Fruit fly (Drosophila melanogaster): ENCODE data around the gene Dyro.

Gene Dyro

dm6 chr3L:11333986-11334385 is 38.3 kb upstream of the Dyro start:
- no peak for TF ChIP-seq C15 (GFP tag; IDR thresholded peaks at IDR 0.05)
- no peak for TF ChIP-seq Lhr (GFP tag; optimal IDR thresholded peaks at IDR 0.05)
- TF ChIP-seq sug (tag; optimal IDR thresholded peaks at IDR 0.05) = no peak
- peak; percentile 30 for TF ChIP-seq CG17385 (GFP tag; optimal IDR thresholded peaks at IDR 0.05)
- TF ChIP-seq fd3F (GFP tag; optimal IDR thresholded peaks at IDR 0.05) = no peak
- no peak for TF ChIP-seq tup (GFP tag; optimal IDR thresholded peaks at IDR 0.05)
- no peak for TF ChIP-seq pfk (GFP tag; optimal IDR thresholded peaks at IDR 0.05)
- TF ChIP-seq CG16779 (GFP tag; IDR thresholded peaks at IDR 0.05) = no peak
- peak; percentile 37; the same call in 1 of the 3 replicates for TF ChIP-seq croc (GFP tag; conservative IDR thresholded peaks at IDR 0.05)
- TF ChIP-seq CG12744 (GFP tag; optimal IDR thresholded peaks at IDR 0.05) = no peak
- no peak for TF ChIP-seq CG10147 (GFP tag; optimal IDR thresholded peaks at IDR 0.05)
- TF ChIP-seq Tbp (GFP tag; optimal IDR thresholded peaks at IDR 0.05) = no peak
- peak; percentile 26 for TF ChIP-seq CG1529 (GFP tag; optimal IDR thresholded peaks at IDR 0.05)
- no peak for TF ChIP-seq CG10274 (GFP tag; optimal IDR thresholded peaks at IDR 0.05)
- TF ChIP-seq Vsx1 (GFP tag; optimal IDR thresholded peaks at IDR 0.05) = no peak
- TF ChIP-seq esg (GFP tag; conservative IDR thresholded peaks at IDR 0.05) = 0 out of 2 replicates have a peak, but pooled peaks have one; percentile 16
- peak; percentile 26 for TF ChIP-seq CG18476 (GFP tag; optimal IDR thresholded peaks at IDR 0.05)
- no peak for TF ChIP-seq E2f1 (GFP tag; IDR thresholded peaks at IDR 0.05)
- peak; percentile 41 for TF ChIP-seq Chrac-16 (GFP tag; optimal IDR thresholded peaks at IDR 0.05)
- TF ChIP-seq Abd-B (GFP tag; optimal IDR thresholded peaks at IDR 0.05) = no peak
- TF ChIP-seq Adf1 (GFP tag; IDR thresholded peaks at IDR 0.05) = no peak
- no peak for TF ChIP-seq gro (GFP tag; optimal IDR thresholded peaks at IDR 0.05)
- TF ChIP-seq repo (GFP tag; optimal IDR thresholded peaks at IDR 0.05) = no peak
- TF ChIP-seq ab (GFP tag; optimal IDR thresholded peaks at IDR 0.05) = no peak
- no peak for TF ChIP-seq Dp (GFP tag; optimal IDR thresholded peaks at IDR 0.05)
- peak; percentile 34; the same call in 1 of the 2 replicates for TF ChIP-seq CG4404 (GFP tag; IDR thresholded peaks at IDR 0.05)
- peak; percentile 31 for TF ChIP-seq Sox100B (GFP tag; optimal IDR thresholded peaks at IDR 0.05)
- no peak for TF ChIP-seq luna (GFP tag; optimal IDR thresholded peaks at IDR 0.05)
- TF ChIP-seq CG13123 (GFP tag; optimal IDR thresholded peaks at IDR 0.05) = no peak
- no peak for TF ChIP-seq crp (GFP tag; optimal IDR thresholded peaks at IDR 0.05)
- TF ChIP-seq CG6272 (GFP tag; IDR thresholded peaks at IDR 0.05) = no peak
- no peak for TF ChIP-seq ERR (GFP tag; optimal IDR thresholded peaks at IDR 0.05)
- TF ChIP-seq HLH54F (GFP tag; optimal IDR thresholded peaks at IDR 0.05) = no peak
- no peak for TF ChIP-seq gfzf (GFP tag; optimal IDR thresholded peaks at IDR 0.05)
- TF ChIP-seq chinmo (GFP tag; IDR thresholded peaks at IDR 0.05; ENCODE audit: partially characterized antibody) = no peak
- no peak for TF ChIP-seq NC2β (GFP tag; optimal IDR thresholded peaks at IDR 0.05)
- no peak for TF ChIP-seq Poxn (GFP tag; IDR thresholded peaks at IDR 0.05)
- no peak for TF ChIP-seq sima (GFP tag; optimal IDR thresholded peaks at IDR 0.05)
- TF ChIP-seq CG7928 (GFP tag; optimal IDR thresholded peaks at IDR 0.05) = no peak
- TF ChIP-seq CrebB (tag; optimal IDR thresholded peaks at IDR 0.05) = no peak
- TF ChIP-seq Oli (tag; optimal IDR thresholded peaks at IDR 0.05) = peak; percentile 52
- TF ChIP-seq Rfx (GFP tag; IDR thresholded peaks at IDR 0.05) = no peak
- no peak for TF ChIP-seq Drgx (GFP tag; IDR thresholded peaks at IDR 0.05)
- peak; percentile 72 for TF ChIP-seq CG1603 (tag; optimal IDR thresholded peaks at IDR 0.05)
- TF ChIP-seq CG14667 (GFP tag; IDR thresholded peaks at IDR 0.05) = no peak
- TF ChIP-seq Fer1 (GFP tag; optimal IDR thresholded peaks at IDR 0.05) = peak; percentile 39
- TF ChIP-seq Taf1 (GFP tag; IDR thresholded peaks at IDR 0.05) = no peak
- TF ChIP-seq tna (GFP tag; IDR thresholded peaks at IDR 0.05; ENCODE audit: partially characterized antibody) = no peak
- TF ChIP-seq CG2116 (GFP tag; optimal IDR thresholded peaks at IDR 0.05) = no peak
- no peak for TF ChIP-seq Jarid2 (GFP tag; optimal IDR thresholded peaks at IDR 0.05)
- TF ChIP-seq CG14014 (GFP tag; IDR thresholded peaks at IDR 0.05) = no peak
- TF ChIP-seq Nf-YC (tag; optimal IDR thresholded peaks at IDR 0.05) = no peak

All from whole organism, embryonic.